Worm (Caenorhabditis elegans) whole organism, early embryonic: ENCODE measurements around the gene glb-11.
A peak's percentile ranks its signal among the peaks of the same experiment; 100 is the strongest.

Experiments used
- B0310.2 ChIP-seq: sonication (generic microtip); optimal IDR thresholded peaks from 2 replicates; lab custom pipeline; 2016; ENCODE audit warnings: mild to moderate bottlenecking, missing genetic modification characterization, missing compliant biosample characterization
- F13C5.2 ChIP-seq: sonication (generic microtip); optimal IDR thresholded peaks from 2 replicates; lab custom pipeline; 2017; ENCODE audit warnings: mild to moderate bottlenecking, missing genetic modification characterization, inconsistent platforms, missing compliant biosample characterization
- aly-1 ChIP-seq: sonication (generic microtip); optimal IDR thresholded peaks from 2 replicates; lab custom pipeline; 2016; ENCODE audit warnings: missing genetic modification characterization, missing compliant biosample characterization
- ama-1 ChIP-seq: fragments of 150-350 bp; optimal IDR thresholded peaks from 2 replicates; lab custom pipeline; 2014
- ceh-13 ChIP-seq: fragments of 200-800 bp; sonication (Bioruptor generic); optimal IDR thresholded peaks from 2 replicates; lab custom pipeline; 2018; ENCODE audit warnings: mild to moderate bottlenecking, missing genetic modification characterization, missing compliant biosample characterization
- ceh-36 ChIP-seq: sonication (generic microtip); optimal IDR thresholded peaks from 2 replicates; lab custom pipeline; 2016; ENCODE audit warnings: missing genetic modification characterization, inconsistent platforms, missing compliant biosample characterization
- ets-7 ChIP-seq: sonication (generic microtip); optimal IDR thresholded peaks from 2 replicates; lab custom pipeline; 2016; ENCODE audit warnings: missing genotype, missing genetic modification characterization, missing compliant biosample characterization
- flt-1 ChIP-seq: fragments of 200-800 bp; sonication (Bioruptor generic); IDR thresholded peaks from 2 replicates; pipeline ENCODE4 v1.3.6; 2022; ENCODE audit warnings: missing genetic modification characterization, missing compliant biosample characterization
- hmbx-1 ChIP-seq: sonication (generic microtip); optimal IDR thresholded peaks from 2 replicates; lab custom pipeline; 2016; ENCODE audit warnings: mild to moderate bottlenecking, missing genetic modification characterization, missing compliant biosample characterization
- hmg-4 ChIP-seq: fragments of 200-800 bp; sonication (Bioruptor generic); optimal IDR thresholded peaks from 2 replicates; lab custom pipeline; 2018; ENCODE audit warnings: mild to moderate bottlenecking, missing genetic modification characterization, missing compliant biosample characterization
- hnd-1 ChIP-seq: sonication (generic microtip); optimal IDR thresholded peaks from 2 replicates; lab custom pipeline; 2016; ENCODE audit warnings: missing genetic modification characterization, missing compliant biosample characterization
- pes-1 ChIP-seq: fragments of 200-800 bp; sonication (Bioruptor generic); IDR thresholded peaks from 2 replicates; pipeline ENCODE4 v1.3.6; 2022; ENCODE audit warnings: missing genetic modification reagents, missing genetic modification characterization, missing compliant biosample characterization
- scrt-1 ChIP-seq: fragments of 200-800 bp; sonication (Bioruptor generic); IDR thresholded peaks from 2 replicates; pipeline ENCODE4 v1.3.6; 2022; ENCODE audit warnings: missing genetic modification characterization, missing compliant biosample characterization
- sea-1 ChIP-seq: fragments of 200-800 bp; sonication (Bioruptor generic); conservative IDR thresholded peaks from 2 replicates; pipeline ENCODE4 v1.3.6; 2022; ENCODE audit warnings: missing genetic modification characterization, missing compliant biosample characterization
- tbx-11 ChIP-seq: fragments of 200-800 bp; sonication (Bioruptor generic); IDR thresholded peaks from 2 replicates; pipeline ENCODE4 v1.3.6; 2022; ENCODE audit warnings: missing genetic modification characterization, missing compliant biosample characterization
- tbx-37 ChIP-seq: fragments of 200-800 bp; sonication (Bioruptor generic); conservative IDR thresholded peaks from 2 replicates; pipeline ENCODE4 v1.3.6; 2022; ENCODE audit warnings: missing genetic modification reagents, missing genetic modification characterization, missing compliant biosample characterization
- tra-4 ChIP-seq: sonication (generic microtip); optimal IDR thresholded peaks from 2 replicates; lab custom pipeline; 2017; ENCODE audit warnings: missing genetic modification characterization, missing compliant biosample characterization

Gene glb-11

DNA sequence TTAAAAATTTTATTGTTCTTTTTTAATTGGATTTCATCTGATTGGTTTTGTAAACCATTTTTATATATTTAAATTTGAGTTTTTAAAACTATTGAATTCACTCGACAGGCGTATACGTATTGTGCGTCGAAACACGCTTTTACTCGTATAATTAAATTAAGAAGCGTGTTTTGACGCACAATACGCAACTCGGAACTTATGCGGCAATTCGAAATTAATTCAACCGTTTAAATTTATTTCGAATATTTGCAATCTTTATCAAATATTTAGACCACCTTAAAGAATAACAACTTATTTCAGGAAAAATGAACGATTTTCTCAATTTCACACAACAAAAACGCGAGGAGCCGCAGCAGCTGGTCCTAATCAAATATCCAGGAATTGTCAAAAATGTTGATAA, 29.9 kb upstream of the glb-11 start, which contains the start of gene tftc-5:
TSS of gene tftc-5 (plus strand) at position 301 of the 400 bp plus-strand sequence.
- no peak for TF ChIP-seq ceh-36 (tag; lab: Kevin White, UChicago)
- TF ChIP-seq ceh-13 (GFP tag; lab: Kevin White, UChicago) = no peak
- no peak for TF ChIP-seq tbx-37 (GFP tag; lab: Robert Waterston, UW)
- TF ChIP-seq flt-1 (GFP tag; lab: Robert Waterston, UW) = no peak
- TF ChIP-seq hmg-4 (GFP tag; lab: Kevin White, UChicago) = no peak
- TF ChIP-seq scrt-1 (GFP tag; lab: Robert Waterston, UW) = no peak
- no peak for TF ChIP-seq hmbx-1
- TF ChIP-seq aly-1 (tag; lab: Kevin White, UChicago) = no peak
- no peak for TF ChIP-seq sea-1 (GFP tag; lab: Robert Waterston, UW)
- TF ChIP-seq tbx-11 = no peak
- no peak for TF ChIP-seq hnd-1 (tag; lab: Kevin White, UChicago)
- TF ChIP-seq ama-1 (lab: Kevin White, UChicago) = no peak
- no peak for TF ChIP-seq pes-1 (GFP tag; lab: Robert Waterston, UW)

DNA sequence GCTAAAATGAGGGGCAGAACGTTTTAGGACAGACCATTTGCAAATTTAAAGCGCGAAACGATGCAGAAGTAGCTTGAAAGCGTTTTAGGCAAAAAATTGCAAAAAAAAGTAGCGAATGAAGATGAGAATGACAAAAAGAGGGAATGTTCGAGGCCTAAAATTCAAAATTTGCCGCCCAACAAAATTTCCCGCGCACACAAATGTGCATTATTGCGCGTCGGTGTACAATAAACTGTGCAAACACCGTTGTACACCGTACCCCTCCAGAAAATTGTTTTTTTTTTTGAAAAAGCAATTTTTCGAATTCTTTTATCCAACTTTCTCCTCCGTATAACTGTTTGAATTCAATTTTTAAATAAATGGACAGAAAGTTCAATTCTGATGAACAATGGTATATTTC, 27.8 kb upstream of the glb-11 start, which contains the start of gene snpc-3.4:
TSS of gene snpc-3.4 (plus strand) at position 237 of the 400 bp plus-strand sequence.
- no peak for TF ChIP-seq sea-1 (GFP tag; lab: Robert Waterston, UW)
- TF ChIP-seq ama-1 (lab: Kevin White, UChicago) = no peak
- TF ChIP-seq F13C5.2 (tag; lab: Kevin White, UChicago) = peak; percentile 20

DNA sequence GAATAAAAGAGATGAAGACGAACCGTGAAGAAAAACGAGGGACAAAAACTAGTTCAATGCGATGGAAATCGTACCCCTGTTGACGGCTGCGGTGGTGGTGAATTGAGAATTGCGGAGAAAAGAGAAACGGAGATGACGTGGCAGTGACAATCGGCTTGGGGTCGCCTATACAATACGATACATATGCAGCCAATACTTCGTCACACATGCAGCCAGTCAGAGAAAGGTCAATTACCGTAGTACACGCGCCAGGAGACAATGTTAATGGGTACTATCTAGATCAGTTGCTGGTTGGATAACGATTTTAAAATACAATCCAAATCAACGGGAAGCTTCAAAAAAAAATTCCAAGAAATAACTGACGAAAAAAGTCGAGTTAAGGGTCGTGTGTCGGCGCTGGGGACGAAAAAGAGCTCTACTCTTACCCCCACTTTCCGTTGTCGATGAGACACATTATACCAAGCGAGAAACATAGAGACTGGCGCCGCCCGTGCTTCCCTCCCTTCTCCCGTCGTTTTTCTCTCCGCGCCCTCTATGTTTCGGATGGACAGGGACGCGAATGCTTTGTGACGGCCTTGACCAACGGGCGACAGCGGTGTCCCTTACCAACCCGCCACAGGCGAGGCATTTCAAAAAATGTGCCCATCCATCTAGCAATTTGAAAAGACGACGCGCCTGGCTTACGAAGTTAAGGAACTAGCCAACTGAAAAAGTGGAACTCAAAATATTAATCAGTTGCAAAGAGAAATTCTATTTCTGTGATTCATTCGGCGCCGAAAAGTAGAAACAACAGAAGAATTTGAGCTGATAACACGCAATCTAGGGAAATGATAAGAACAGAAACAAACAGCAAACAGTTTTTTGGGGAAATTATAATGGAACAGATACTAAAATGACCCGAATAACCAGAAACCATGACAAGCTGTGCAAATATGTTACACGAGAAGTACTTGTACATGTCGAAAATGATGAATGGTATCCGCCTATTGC, 26.9 kb upstream of the glb-11 start:
- TF ChIP-seq flt-1 (GFP tag; lab: Robert Waterston, UW) (no peak), hmg-4 (GFP tag; lab: Kevin White, UChicago) (peak; percentile 10), B0310.2 (tag; lab: Kevin White, UChicago) (no peak)

DNA sequence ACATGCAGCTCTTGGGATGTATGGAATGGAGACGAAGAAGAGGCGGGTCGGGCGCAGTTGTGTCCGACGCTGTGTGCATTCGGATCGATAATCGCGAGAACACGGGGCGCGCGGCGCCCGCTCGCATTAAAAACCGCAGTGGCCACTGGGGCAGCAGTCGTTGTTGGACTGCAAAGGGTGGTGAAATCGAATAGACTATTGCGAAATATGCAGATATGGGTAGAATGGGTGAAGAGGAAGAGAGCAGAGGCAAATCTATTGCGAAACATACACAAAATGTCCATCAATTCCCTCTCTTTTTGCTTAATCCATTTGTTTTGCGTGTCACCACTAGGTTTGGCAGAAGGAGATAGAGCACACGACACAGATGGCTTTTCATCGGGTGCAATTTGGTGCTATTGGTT, 26.1 kb upstream of the glb-11 start:
- TF ChIP-seq aly-1 (tag; lab: Kevin White, UChicago) = no peak
- TF ChIP-seq F13C5.2 (tag; lab: Kevin White, UChicago) = no peak
- no peak for TF ChIP-seq ama-1 (lab: Kevin White, UChicago)
- TF ChIP-seq hnd-1 (tag; lab: Kevin White, UChicago) = no peak
- no peak for TF ChIP-seq tra-4 (tag; lab: Kevin White, UChicago)
- no peak for TF ChIP-seq hmbx-1
- no peak for TF ChIP-seq tbx-37 (GFP tag; lab: Robert Waterston, UW)
- TF ChIP-seq ceh-36 (tag; lab: Kevin White, UChicago) = no peak

DNA sequence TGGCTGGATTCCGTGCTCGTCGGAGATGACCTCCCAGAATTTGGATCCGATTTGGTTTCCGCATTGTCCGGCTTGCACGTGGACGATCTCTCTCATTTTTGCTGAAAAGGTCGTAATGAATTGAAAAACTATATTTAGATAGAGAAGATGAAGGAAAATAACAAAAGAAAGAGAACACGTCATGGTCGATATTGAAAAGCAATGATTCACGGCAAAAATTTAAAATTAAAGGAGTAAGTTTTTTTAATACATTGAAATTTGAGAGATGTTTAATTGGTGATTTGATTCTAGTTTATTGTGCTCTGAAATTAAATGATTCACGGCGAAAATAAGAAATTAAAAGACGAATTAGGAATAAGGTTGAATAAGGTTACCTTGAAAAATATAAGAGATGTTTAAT, 25.5 kb upstream of the glb-11 start, which contains the start of gene tbb-2:
TSS of gene tbb-2 (minus strand) at position 101 of the 400 bp plus-strand sequence.
- TF ChIP-seq F13C5.2 (tag; lab: Kevin White, UChicago) (no peak), tbx-37 (GFP tag; lab: Robert Waterston, UW) (no peak), B0310.2 (tag; lab: Kevin White, UChicago) (no peak), ceh-13 (GFP tag; lab: Kevin White, UChicago) (no peak), hmbx-1 (no peak), scrt-1 (GFP tag; lab: Robert Waterston, UW) (no peak), ets-7 (tag; lab: Kevin White, UChicago) (no peak), hnd-1 (tag; lab: Kevin White, UChicago) (no peak), aly-1 (tag; lab: Kevin White, UChicago) (no peak), flt-1 (GFP tag; lab: Robert Waterston, UW) (no peak)

DNA sequence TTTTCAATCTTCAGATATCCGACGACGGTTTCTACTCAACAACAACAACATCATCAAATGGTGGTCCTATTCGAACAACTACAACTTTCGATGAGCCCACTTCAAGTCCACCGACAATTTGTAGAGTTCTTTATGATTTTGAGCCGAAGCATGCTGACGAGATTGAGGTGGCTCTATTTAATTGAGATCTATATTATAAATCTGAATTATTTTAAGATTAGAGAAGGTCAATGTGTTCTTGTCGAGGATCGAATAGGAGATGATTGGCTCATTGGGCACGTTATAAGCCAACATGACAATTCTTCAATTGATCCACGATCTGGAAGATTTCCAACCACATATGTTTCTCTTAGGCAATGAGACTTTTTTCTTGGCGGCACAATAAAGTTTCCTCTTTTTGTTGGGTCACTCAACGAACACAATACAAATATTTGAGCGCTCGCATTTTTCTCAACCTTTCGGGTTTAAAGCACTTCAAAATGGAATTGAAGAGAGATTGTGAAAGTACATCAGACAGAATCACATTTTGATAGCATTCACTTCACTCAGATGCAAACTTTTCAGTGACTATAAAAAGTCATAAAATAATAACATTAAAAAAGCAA, 23.5 kb upstream of the glb-11 start:
- TF ChIP-seq flt-1 (GFP tag; lab: Robert Waterston, UW) = no peak
- TF ChIP-seq ama-1 (lab: Kevin White, UChicago) = peak; percentile 38

DNA sequence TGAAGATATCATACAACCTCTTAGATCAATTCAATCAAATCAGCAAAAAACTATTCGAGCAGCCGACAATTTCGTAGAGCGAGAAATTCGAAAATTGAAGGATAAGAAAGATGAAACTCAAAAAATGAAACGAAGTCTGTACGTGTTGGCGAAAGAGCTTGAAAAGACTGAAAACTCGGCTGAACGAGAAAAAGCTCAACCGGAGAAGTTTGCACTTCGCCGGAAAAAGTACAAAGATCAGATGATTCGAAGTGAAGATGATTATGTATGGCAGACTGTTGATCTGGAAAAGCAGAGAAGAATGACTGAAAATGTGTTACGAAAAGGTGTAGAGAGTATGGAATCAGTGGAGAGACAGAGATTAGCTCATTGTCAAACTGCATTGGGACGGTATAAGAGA, 21.1 kb upstream of the glb-11 start:
- TF ChIP-seq pes-1 (GFP tag; lab: Robert Waterston, UW) = no peak
- TF ChIP-seq flt-1 (GFP tag; lab: Robert Waterston, UW) = no peak
- TF ChIP-seq tbx-37 (GFP tag; lab: Robert Waterston, UW) = no peak
- no peak for TF ChIP-seq F13C5.2 (tag; lab: Kevin White, UChicago)
- no peak for TF ChIP-seq scrt-1 (GFP tag; lab: Robert Waterston, UW)
- no peak for TF ChIP-seq ets-7 (tag; lab: Kevin White, UChicago)
- TF ChIP-seq hmg-4 (GFP tag; lab: Kevin White, UChicago) = no peak
- TF ChIP-seq sea-1 (GFP tag; lab: Robert Waterston, UW) = no peak

DNA sequence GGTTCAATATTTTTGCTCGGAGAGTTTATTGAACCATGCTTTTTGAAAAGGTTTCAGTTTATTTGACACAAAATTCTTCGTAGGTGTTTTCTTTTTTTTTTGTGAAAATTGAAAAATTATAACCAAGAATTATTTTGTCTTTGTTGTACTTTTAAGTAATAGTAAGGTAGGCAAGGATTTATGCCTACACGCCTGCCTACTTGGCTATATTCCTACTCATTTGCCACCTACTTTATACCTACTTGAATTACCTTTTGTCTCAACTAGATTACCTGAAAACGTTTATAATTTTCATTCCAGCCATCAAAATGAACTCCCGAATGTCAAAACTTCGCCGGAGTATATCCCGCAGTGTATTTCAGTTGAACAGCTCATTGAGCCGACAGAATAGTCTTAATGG, 20.0 kb upstream of the glb-11 start, which contains the start of gene C36E8.4:
TSS of gene C36E8.4 (plus strand) at position 301 of the 400 bp plus-strand sequence.
- TF ChIP-seq F13C5.2 (tag; lab: Kevin White, UChicago) (no peak), ama-1 (lab: Kevin White, UChicago) (no peak), ets-7 (tag; lab: Kevin White, UChicago) (no peak), tbx-37 (GFP tag; lab: Robert Waterston, UW) (no peak), hnd-1 (tag; lab: Kevin White, UChicago) (no peak), ceh-36 (tag; lab: Kevin White, UChicago) (no peak), sea-1 (GFP tag; lab: Robert Waterston, UW) (no peak), pes-1 (GFP tag; lab: Robert Waterston, UW) (no peak), hmg-4 (GFP tag; lab: Kevin White, UChicago) (no peak), ceh-13 (GFP tag; lab: Kevin White, UChicago) (no peak), tra-4 (tag; lab: Kevin White, UChicago) (no peak), flt-1 (GFP tag; lab: Robert Waterston, UW) (no peak), B0310.2 (tag; lab: Kevin White, UChicago) (no peak), hmbx-1 (no peak)
